Fruit fly (Drosophila melanogaster) whole organism, embryonic: ENCODE measurements around the gene CG14352.

Experiments used
- Atf3 ChIP-seq: fragments of 200-800 bp; sonication (Bioruptor generic); optimal IDR thresholded peaks from 3 replicates; lab custom pipeline; 2016; ENCODE audit warnings: missing biosample characterization, missing genetic modification characterization
- CG10209 ChIP-seq: fragments of 200-800 bp; sonication (Bioruptor generic); optimal IDR thresholded peaks from 3 replicates; lab custom pipeline; 2017; ENCODE audit warnings: missing biosample characterization, mild to moderate bottlenecking, missing genetic modification characterization, missing genetic modification reagents
- CG10274 ChIP-seq: fragments of 200-800 bp; sonication (Bioruptor generic); optimal IDR thresholded peaks from 3 replicates; lab custom pipeline; 2017; ENCODE audit warnings: missing biosample characterization, mild to moderate bottlenecking, missing genetic modification characterization
- CG10462 ChIP-seq: fragments of 200-800 bp; sonication (Bioruptor generic); optimal IDR thresholded peaks from 2 replicates; lab custom pipeline; 2016; ENCODE audit warnings: missing biosample characterization, missing genetic modification characterization
- CG10979 ChIP-seq: fragments of 200-800 bp; sonication (Bioruptor generic); optimal IDR thresholded peaks from 2 replicates; lab custom pipeline; 2018; ENCODE audit warnings: missing biosample characterization, mild to moderate bottlenecking, missing genetic modification characterization, moderate library complexity
- CG11696 ChIP-seq: fragments of 200-800 bp; sonication (Bioruptor generic); IDR thresholded peaks from 2 replicates; pipeline ENCODE4 v1.3.6; 2022; ENCODE audit warnings: missing biosample characterization, missing genetic modification characterization
- CG12769 ChIP-seq: fragments of 200-800 bp; sonication (Bioruptor generic); optimal IDR thresholded peaks from 2 replicates; lab custom pipeline; 2019; ENCODE audit warnings: missing biosample characterization, mild to moderate bottlenecking, missing genetic modification characterization, moderate library complexity
- CG13424 ChIP-seq: fragments of 200-800 bp; sonication (Bioruptor generic); optimal IDR thresholded peaks from 2 replicates; lab custom pipeline; 2019; ENCODE audit warnings: missing biosample characterization, mild to moderate bottlenecking, missing genetic modification characterization, moderate library complexity
- CG14441 ChIP-seq: fragments of 200-800 bp; sonication (Bioruptor generic); IDR thresholded peaks from 2 replicates; pipeline ENCODE4 v1.3.6; 2022; ENCODE audit warnings: missing biosample characterization, missing genetic modification characterization
- CG15073 ChIP-seq: fragments of 200-800 bp; sonication (Bioruptor generic); optimal IDR thresholded peaks from 2 replicates; lab custom pipeline; 2016; ENCODE audit warnings: missing biosample characterization, missing genetic modification characterization
- CG15514 ChIP-seq: fragments of 200-800 bp; sonication (Bioruptor generic); optimal IDR thresholded peaks from 3 replicates; lab custom pipeline; 2017; ENCODE audit warnings: missing biosample characterization, missing genetic modification characterization, mild to moderate bottlenecking, moderate library complexity, missing genetic modification reagents
- CG17912 ChIP-seq: fragments of 200-800 bp; sonication (Bioruptor generic); optimal IDR thresholded peaks from 2 replicates; lab custom pipeline; 2018; ENCODE audit warnings: missing biosample characterization, mild to moderate bottlenecking, missing genetic modification characterization
- CG18011 ChIP-seq: fragments of 200-800 bp; sonication (Bioruptor generic); optimal IDR thresholded peaks from 2 replicates; lab custom pipeline; 2017; ENCODE audit warnings: missing biosample characterization, missing genetic modification characterization, mild to moderate bottlenecking, moderate library complexity, missing genotype
- CG1832 ChIP-seq: fragments of 200-800 bp; sonication (Bioruptor generic); optimal IDR thresholded peaks from 2 replicates; lab custom pipeline; 2017; ENCODE audit warnings: missing biosample characterization, mild to moderate bottlenecking, missing genetic modification characterization, inconsistent platforms
- CG2678 ChIP-seq: fragments of 200-800 bp; sonication (Bioruptor generic); optimal IDR thresholded peaks from 3 replicates; lab custom pipeline; 2019; ENCODE audit warnings: missing biosample characterization, mild to moderate bottlenecking, missing genetic modification characterization, moderate library complexity
- CG30403 ChIP-seq: fragments of 200-800 bp; sonication (Bioruptor generic); optimal IDR thresholded peaks from 3 replicates; lab custom pipeline; 2016; ENCODE audit warnings: missing biosample characterization, missing genetic modification characterization
- CG3065 ChIP-seq: fragments of 200-800 bp; sonication (Bioruptor generic); optimal IDR thresholded peaks from 2 replicates; lab custom pipeline; 2016; ENCODE audit warnings: missing biosample characterization, missing genetic modification characterization
- CG31388 ChIP-seq: fragments of 200-800 bp; sonication (Bioruptor generic); optimal IDR thresholded peaks from 2 replicates; lab custom pipeline; 2016; ENCODE audit warnings: missing biosample characterization, missing genetic modification characterization
- CG4360 ChIP-seq: fragments of 200-800 bp; sonication (Bioruptor generic); IDR thresholded peaks from 2 replicates; pipeline ENCODE4 v1.3.6; 2022; ENCODE audit warnings: missing biosample characterization, missing genetic modification characterization
- CG4820 ChIP-seq: fragments of 200-800 bp; sonication (Bioruptor generic); optimal IDR thresholded peaks from 3 replicates; lab custom pipeline; 2016; ENCODE audit warnings: missing biosample characterization, missing genetic modification characterization
- CG6175 ChIP-seq: fragments of 200-800 bp; sonication (Bioruptor generic); IDR thresholded peaks from 3 replicates; pipeline ENCODE4 v1.3.6; 2022; ENCODE audit warnings: missing biosample characterization, missing genetic modification characterization
- CG7556 ChIP-seq: fragments of 200-800 bp; sonication (Bioruptor generic); optimal IDR thresholded peaks from 2 replicates; lab custom pipeline; 2017; ENCODE audit warnings: missing biosample characterization, mild to moderate bottlenecking, missing genetic modification characterization
- Doc3 ChIP-seq: fragments of 200-800 bp; sonication (Bioruptor generic); IDR thresholded peaks from 3 replicates; pipeline ENCODE4 v1.3.6; 2022; ENCODE audit warnings: missing biosample characterization, missing genetic modification characterization; ENCODE audit not compliant: partially characterized antibody
- Eip74EF ChIP-seq, 2 experiments: fragments of 200-800 bp in 1 of 2; fragments of >200 bp in 1 of 2; sonication (Bioruptor generic) in 1 of 2; optimal IDR thresholded peaks; 2 replicates each; lab custom pipeline; 2017 to 2019; ENCODE audit warnings: missing biosample characterization in 2 of 2, missing genetic modification characterization in 2 of 2, mild to moderate bottlenecking in 1 of 2, moderate library complexity in 1 of 2
- Fer2 ChIP-seq: fragments of 200-800 bp; sonication (Bioruptor generic); optimal IDR thresholded peaks from 2 replicates; lab custom pipeline; 2018; ENCODE audit warnings: missing biosample characterization, mild to moderate bottlenecking, missing genetic modification characterization, moderate library complexity
- Gsc ChIP-seq: fragments of 200-800 bp; sonication (Bioruptor generic); IDR thresholded peaks from 2 replicates; pipeline ENCODE4 v1.3.6; 2022; ENCODE audit warnings: missing biosample characterization, missing genetic modification characterization
- HLH54F ChIP-seq: fragments of 200-800 bp; sonication (Bioruptor generic); optimal IDR thresholded peaks from 3 replicates; lab custom pipeline; 2016; ENCODE audit warnings: missing biosample characterization, missing genetic modification characterization
- HmgD ChIP-seq: fragments of 200-800 bp; sonication (Bioruptor generic); optimal IDR thresholded peaks from 3 replicates; lab custom pipeline; 2016; ENCODE audit warnings: missing biosample characterization, missing genetic modification characterization
- Ravus ChIP-seq: fragments of 200-800 bp; sonication (Bioruptor generic); IDR thresholded peaks from 2 replicates; pipeline ENCODE4 v1.3.6; 2022; ENCODE audit warnings: missing biosample characterization, missing genetic modification characterization
- Sin3A ChIP-seq: fragments of >200 bp; optimal IDR thresholded peaks from 2 replicates; lab custom pipeline; 2018
- amos ChIP-seq: fragments of 200-800 bp; sonication (Bioruptor generic); IDR thresholded peaks from 2 replicates; pipeline ENCODE4 v1.3.6; 2022; ENCODE audit warnings: missing biosample characterization, missing genetic modification characterization; ENCODE audit not compliant: partially characterized antibody
- croc ChIP-seq: fragments of 200-800 bp; sonication (Bioruptor generic); conservative IDR thresholded peaks from 3 replicates; pipeline ENCODE4 v1.3.6; 2022; ENCODE audit warnings: missing biosample characterization, missing genetic modification characterization
- crp ChIP-seq, 2 experiments: fragments of 200-800 bp; sonication (Bioruptor generic); optimal IDR thresholded peaks; 2 replicates in 1 of 2; 3 replicates in 1 of 2; lab custom pipeline; 2017; ENCODE audit warnings: missing biosample characterization in 2 of 2, missing genetic modification characterization in 2 of 2, mild to moderate bottlenecking in 1 of 2, moderate library complexity in 1 of 2
- cwo ChIP-seq: fragments of 200-800 bp; sonication (Bioruptor generic); optimal IDR thresholded peaks from 3 replicates; lab custom pipeline; 2017; ENCODE audit warnings: missing biosample characterization, missing genetic modification characterization, mild to moderate bottlenecking, moderate library complexity, missing genetic modification reagents
- dysf ChIP-seq: fragments of 200-800 bp; sonication (Bioruptor generic); IDR thresholded peaks from 3 replicates; pipeline ENCODE4 v1.3.6; 2022; ENCODE audit warnings: missing biosample characterization, missing genetic modification characterization
- esg ChIP-seq: fragments of 200-800 bp; sonication (Bioruptor generic); conservative IDR thresholded peaks from 2 replicates; pipeline ENCODE4 v1.3.6; 2022; ENCODE audit warnings: missing biosample characterization, missing genetic modification characterization
- fd96Cb ChIP-seq: fragments of 200-800 bp; sonication (Bioruptor generic); optimal IDR thresholded peaks from 2 replicates; lab custom pipeline; 2018; ENCODE audit warnings: missing biosample characterization, mild to moderate bottlenecking, missing genetic modification characterization, moderate library complexity
- gcm ChIP-seq: fragments of 200-800 bp; sonication (Bioruptor generic); optimal IDR thresholded peaks from 2 replicates; lab custom pipeline; 2019; ENCODE audit warnings: missing biosample characterization, mild to moderate bottlenecking, missing genetic modification characterization, moderate library complexity
- gro ChIP-seq: fragments of 200-800 bp; sonication (Bioruptor generic); optimal IDR thresholded peaks from 2 replicates; lab custom pipeline; 2016; ENCODE audit warnings: missing biosample characterization, missing genetic modification characterization
- h ChIP-seq: fragments of >200 bp; optimal IDR thresholded peaks from 2 replicates; lab custom pipeline; 2017
- jing ChIP-seq: fragments of 200-800 bp; sonication (Bioruptor generic); optimal IDR thresholded peaks from 2 replicates; lab custom pipeline; 2018; ENCODE audit warnings: missing biosample characterization, mild to moderate bottlenecking, missing genetic modification characterization
- lmd ChIP-seq: fragments of 200-800 bp; sonication (Bioruptor generic); IDR thresholded peaks from 2 replicates; pipeline ENCODE4 v1.3.6; 2022; ENCODE audit warnings: missing biosample characterization, missing genetic modification characterization
- odd ChIP-seq: fragments of 200-800 bp; sonication (Bioruptor generic); optimal IDR thresholded peaks from 2 replicates; lab custom pipeline; 2017; ENCODE audit warnings: missing biosample characterization, mild to moderate bottlenecking, missing genetic modification characterization
- pb ChIP-seq: fragments of 200-800 bp; sonication (Bioruptor generic); optimal IDR thresholded peaks from 3 replicates; lab custom pipeline; 2016; ENCODE audit warnings: missing biosample characterization, missing genetic modification characterization
- phol ChIP-seq: fragments of 200-800 bp; sonication (Bioruptor generic); optimal IDR thresholded peaks from 3 replicates; lab custom pipeline; 2018; ENCODE audit warnings: missing biosample characterization, mild to moderate bottlenecking, missing genetic modification characterization, moderate library complexity
- pum ChIP-seq: fragments of 200-800 bp; sonication (Bioruptor generic); optimal IDR thresholded peaks from 2 replicates; lab custom pipeline; 2016; ENCODE audit warnings: missing biosample characterization, missing genetic modification characterization
- sens-2 ChIP-seq: fragments of 200-800 bp; sonication (Bioruptor generic); IDR thresholded peaks from 2 replicates; pipeline ENCODE4 v1.3.6; 2022; ENCODE audit warnings: missing biosample characterization, missing genetic modification characterization
- so ChIP-seq: fragments of 200-800 bp; sonication (Bioruptor generic); IDR thresholded peaks from 3 replicates; pipeline ENCODE4 v1.3.6; 2022; ENCODE audit warnings: missing biosample characterization, missing genetic modification characterization
- tio ChIP-seq: fragments of 200-800 bp; sonication (Bioruptor generic); optimal IDR thresholded peaks from 2 replicates; lab custom pipeline; 2017; ENCODE audit warnings: missing biosample characterization, missing genetic modification characterization, inconsistent platforms
- wek ChIP-seq: fragments of 200-800 bp; sonication (Bioruptor generic); optimal IDR thresholded peaks from 3 replicates; lab custom pipeline; 2018; ENCODE audit warnings: missing biosample characterization, mild to moderate bottlenecking, missing genetic modification characterization, moderate library complexity
- yki ChIP-seq: fragments of >200 bp; optimal IDR thresholded peaks from 3 replicates; lab custom pipeline; 2018

Gene CG14352

DNA sequence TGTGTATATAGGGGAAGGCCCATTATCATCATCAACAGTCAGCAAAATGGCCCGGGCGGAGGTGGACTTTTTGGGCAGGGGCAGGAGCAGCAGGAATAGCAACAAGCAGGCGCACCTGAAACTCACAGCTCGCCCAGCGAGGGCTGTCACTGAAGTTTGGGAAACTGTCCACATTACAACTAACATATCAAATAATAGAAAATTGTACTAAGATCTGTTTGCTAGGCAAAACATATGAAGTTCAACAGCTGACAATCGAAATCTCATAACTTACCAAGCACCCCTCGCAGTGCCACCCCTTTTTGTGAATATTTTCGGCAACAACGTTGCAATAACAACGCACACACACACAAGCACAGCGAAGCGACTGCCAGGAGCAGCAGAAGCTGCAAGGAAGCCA lies 13.5 kb downstream of the CG14352 start (continued):
- TF ChIP-seq CG15514 (peak; percentile 67), CG15073 (GFP tag; lab: Kevin White, UChicago) (no peak), HmgD (GFP tag; lab: Kevin White, UChicago) (peak; percentile 34), CG14441 (GFP tag; lab: Robert Waterston, UW) (peak; percentile 89), Fer2 (tag; lab: Kevin White, UChicago) (peak; percentile 67), gro (peak; percentile 81), amos (GFP tag; lab: Robert Waterston, UW) (no peak), esg (peak; percentile 82), Doc3 (GFP tag; lab: Robert Waterston, UW) (no peak), cwo (GFP tag; lab: Kevin White, UChicago) (peak; percentile 71), CG3065 (GFP tag; lab: Kevin White, UChicago) (no peak), Eip74EF (GFP tag; optimal IDR thresholded peaks at IDR 0.05; lab: Kevin White, UChicago) (peak in 1 of 2 experiments; percentile 43), CG1832 (GFP tag; lab: Kevin White, UChicago) (no peak), CG31388 (peak; percentile 11), pb (GFP tag; lab: Kevin White, UChicago) (peak; percentile 48), jing (GFP tag; lab: Kevin White, UChicago) (peak; percentile 43), wek (GFP tag; lab: Kevin White, UChicago) (no peak), Atf3 (GFP tag; lab: Kevin White, UChicago) (peak; percentile 26), croc (GFP tag; lab: Robert Waterston, UW) (peak; percentile 66), CG10274 (GFP tag; lab: Kevin White, UChicago) (peak; percentile 53), crp (GFP tag; optimal IDR thresholded peaks at IDR 0.05; lab: Kevin White, UChicago) (peak in 1 of 2 experiments; percentile 52), CG7556 (peak; percentile 84), CG30403 (GFP tag; lab: Kevin White, UChicago) (peak; percentile 76), CG6175 (peak; percentile 84), fd96Cb (tag; lab: Kevin White, UChicago) (peak; percentile 63), gcm (GFP tag; lab: Kevin White, UChicago) (peak; percentile 24), pum (peak; percentile 68), sens-2 (GFP tag; lab: Robert Waterston, UW) (peak; percentile 65; the same call in 1 of the 2 replicates), CG12769 (tag; lab: Kevin White, UChicago) (peak; percentile 91), CG4360 (GFP tag; lab: Robert Waterston, UW) (no peak), HLH54F (GFP tag; lab: Kevin White, UChicago) (peak; percentile 71), Ravus (peak; percentile 70), dysf (GFP tag; lab: Robert Waterston, UW) (peak; percentile 91), Gsc (GFP tag; lab: Robert Waterston, UW) (peak; percentile 55), CG11696 (GFP tag; lab: Robert Waterston, UW) (peak; percentile 56), CG17912 (GFP tag; lab: Kevin White, UChicago) (no peak), h (no peak), CG10462 (peak; percentile 29), tio (GFP tag; lab: Kevin White, UChicago) (peak; percentile 36), phol (tag; lab: Kevin White, UChicago) (peak; percentile 60), CG10979 (tag; lab: Kevin White, UChicago) (peak; percentile 44), CG10209 (GFP tag; lab: Kevin White, UChicago) (peak; percentile 72), CG4820 (GFP tag; lab: Kevin White, UChicago) (peak; percentile 63), lmd (GFP tag; lab: Robert Waterston, UW) (peak; percentile 89), odd (GFP tag; lab: Kevin White, UChicago) (no peak), CG13424 (peak; percentile 70), CG18011 (GFP tag; lab: Kevin White, UChicago) (peak; percentile 8), Sin3A (lab: Kevin White, UChicago) (no peak), CG2678 (tag; lab: Kevin White, UChicago) (peak; percentile 86), so (peak; percentile 85), yki (no peak)
